Worm (Caenorhabditis elegans) whole organism, L1 larva: ENCODE results near the gene cee-1.

Experiments used
- alr-1 ChIP-seq: fragments of 200-800 bp; sonication (Bioruptor generic); optimal IDR thresholded peaks from 2 replicates; lab custom pipeline; 2018; ENCODE audit warnings: borderline replicate concordance, mild to moderate bottlenecking, missing genetic modification characterization, missing compliant biosample characterization
- aly-2 ChIP-seq: fragments of 150-350 bp; optimal IDR thresholded peaks from 2 replicates; lab custom pipeline; 2014; ENCODE audit warnings: missing biosample characterization, missing genetic modification characterization
- ama-1 ChIP-seq: fragments of 150-350 bp; optimal IDR thresholded peaks from 2 replicates; lab custom pipeline; 2014
- ceh-82 ChIP-seq, 3 experiments: fragments of 150-350 bp in 1 of 3; sonication (generic microtip) in 2 of 3; optimal IDR thresholded peaks; 2 replicates each; lab custom pipeline; 2014 to 2017; ENCODE audit warnings: missing biosample characterization in 3 of 3, missing genetic modification characterization in 3 of 3
- ceh-88 ChIP-seq: fragments of 200-800 bp; sonication (Bioruptor generic); IDR thresholded peaks from 2 replicates; pipeline ENCODE4 v1.3.6; 2022; ENCODE audit warnings: missing genetic modification characterization, missing compliant biosample characterization
- ces-1 ChIP-seq: fragments of 150-350 bp; optimal IDR thresholded peaks from 2 replicates; lab custom pipeline; 2014; ENCODE audit warnings: missing biosample characterization, missing genetic modification reagents, missing genetic modification characterization
- dpl-1 ChIP-seq, 3 experiments: fragments of 150-350 bp in 2 of 3; sonication (generic microtip) in 1 of 3; optimal IDR thresholded peaks; 2 replicates each; lab custom pipeline; 2014 to 2017; ENCODE audit warnings: missing biosample characterization in 3 of 3, missing genetic modification characterization in 3 of 3, missing genetic modification reagents in 3 of 3
- dsc-1 ChIP-seq: sonication (generic microtip); optimal IDR thresholded peaks from 2 replicates; lab custom pipeline; 2016; ENCODE audit warnings: mild to moderate bottlenecking, missing genetic modification characterization, missing compliant biosample characterization
- efl-1 ChIP-seq, 4 experiments: fragments of 150-350 bp; optimal IDR thresholded peaks in 3 of 4; peaks in 1 of 4; 1 replicate in 1 of 4; 2 replicates in 3 of 4; lab custom pipeline; 2014; ENCODE audit warnings: missing biosample characterization in 2 of 4, missing genetic modification characterization in 2 of 4, missing genetic modification reagents in 2 of 4
- egl-13 ChIP-seq: sonication (generic microtip); optimal IDR thresholded peaks from 2 replicates; lab custom pipeline; 2016; ENCODE audit warnings: missing genotype, missing genetic modification reagents, missing genetic modification characterization, missing compliant biosample characterization
- fkh-10 ChIP-seq: sonication (generic microtip); optimal IDR thresholded peaks from 2 replicates; lab custom pipeline; 2017; ENCODE audit warnings: missing biosample characterization, missing genetic modification reagents, missing genetic modification characterization
- fkh-8 ChIP-seq: sonication (generic microtip); optimal IDR thresholded peaks from 2 replicates; lab custom pipeline; 2016; ENCODE audit warnings: mild to moderate bottlenecking, missing genetic modification characterization, missing compliant biosample characterization
- grh-1 ChIP-seq: fragments of 200-800 bp; sonication (Bioruptor generic); IDR thresholded peaks from 2 replicates; pipeline ENCODE4 v1.3.6; 2022; ENCODE audit warnings: missing genetic modification reagents, missing genetic modification characterization, missing compliant biosample characterization
- hlh-17 ChIP-seq: fragments of 200-800 bp; sonication (Bioruptor generic); optimal IDR thresholded peaks from 2 replicates; lab custom pipeline; 2018; ENCODE audit warnings: missing genetic modification characterization, mild to moderate bottlenecking, missing compliant biosample characterization, moderate library complexity, borderline replicate concordance
- lin-14 ChIP-seq: fragments of 200-800 bp; sonication (Bioruptor generic); optimal IDR thresholded peaks from 2 replicates; lab custom pipeline; 2018; ENCODE audit warnings: mild to moderate bottlenecking, missing genetic modification characterization, moderate library complexity, missing compliant biosample characterization
- lin-35 ChIP-seq, 2 experiments: fragments of 150-350 bp; optimal IDR thresholded peaks; 2 replicates each; lab custom pipeline; 2014; ENCODE audit warnings: missing biosample characterization in 2 of 2, missing genetic modification characterization in 2 of 2, missing genetic modification reagents in 2 of 2
- lsy-2 ChIP-seq, 2 experiments: fragments of 150-350 bp; optimal IDR thresholded peaks; 2 replicates each; lab custom pipeline; 2014; ENCODE audit warnings: missing biosample characterization in 2 of 2, missing genetic modification characterization in 2 of 2
- mab-9 ChIP-seq: fragments of 200-800 bp; sonication (Bioruptor generic); IDR thresholded peaks from 2 replicates; pipeline ENCODE4 v1.3.6; 2022; ENCODE audit warnings: missing genetic modification reagents, missing genetic modification characterization, missing compliant biosample characterization
- nhr-11 ChIP-seq: fragments of 150-350 bp; optimal IDR thresholded peaks from 2 replicates; lab custom pipeline; 2014; ENCODE audit warnings: missing biosample characterization, missing genetic modification characterization
- nhr-19 ChIP-seq: fragments of 200-800 bp; sonication (Bioruptor generic); conservative IDR thresholded peaks from 2 replicates; pipeline ENCODE4 v1.3.6; 2022; ENCODE audit warnings: missing genetic modification characterization, missing compliant biosample characterization
- nhr-20 ChIP-seq: sonication (generic microtip); optimal IDR thresholded peaks from 2 replicates; lab custom pipeline; 2016; ENCODE audit warnings: mild to moderate bottlenecking, missing genetic modification characterization, missing compliant biosample characterization
- nhr-237 ChIP-seq: fragments of 150-350 bp; optimal IDR thresholded peaks from 2 replicates; lab custom pipeline; 2014; ENCODE audit warnings: missing biosample characterization, missing genetic modification characterization
- nhr-47 ChIP-seq: sonication (generic microtip); optimal IDR thresholded peaks from 2 replicates; lab custom pipeline; 2016; ENCODE audit warnings: mild to moderate bottlenecking, missing genetic modification characterization, moderate library complexity, missing compliant biosample characterization
- nhr-71 ChIP-seq: sonication (generic microtip); optimal IDR thresholded peaks from 2 replicates; lab custom pipeline; 2016; ENCODE audit warnings: mild to moderate bottlenecking, missing genetic modification characterization, moderate library complexity, missing compliant biosample characterization
- nhr-85 ChIP-seq: sonication (generic microtip); peaks from one replicate; lab custom pipeline; 2016; ENCODE audit warnings: missing genetic modification characterization, inconsistent platforms, missing compliant biosample characterization
- nhr-90 ChIP-seq: sonication (generic microtip); optimal IDR thresholded peaks from 2 replicates; lab custom pipeline; 2016; ENCODE audit warnings: mild to moderate bottlenecking, missing genetic modification characterization, missing compliant biosample characterization; ENCODE audit not compliant: poor library complexity
- snu-23 ChIP-seq: sonication (generic microtip); optimal IDR thresholded peaks from 2 replicates; lab custom pipeline; 2016; ENCODE audit warnings: missing genetic modification characterization, missing compliant biosample characterization
- sox-4 ChIP-seq: sonication (generic microtip); optimal IDR thresholded peaks from 2 replicates; lab custom pipeline; 2016; ENCODE audit warnings: missing genetic modification characterization, missing compliant biosample characterization
- sptf-1 ChIP-seq: fragments of 150-350 bp; optimal IDR thresholded peaks from 2 replicates; lab custom pipeline; 2014; ENCODE audit warnings: missing biosample characterization, missing genetic modification characterization
- swsn-7 ChIP-seq: sonication (generic microtip); optimal IDR thresholded peaks from 2 replicates; lab custom pipeline; 2016; ENCODE audit warnings: missing genetic modification characterization, missing compliant biosample characterization
- tbx-2 ChIP-seq: sonication (generic microtip); optimal IDR thresholded peaks from 2 replicates; lab custom pipeline; 2016; ENCODE audit warnings: missing genetic modification characterization, missing compliant biosample characterization
- unc-30 ChIP-seq: sonication (generic microtip); optimal IDR thresholded peaks from 2 replicates; lab custom pipeline; 2017; ENCODE audit warnings: missing biosample characterization, missing genetic modification characterization
- unc-98 ChIP-seq: fragments of 200-800 bp; sonication (Bioruptor generic); IDR thresholded peaks from 2 replicates; pipeline ENCODE4 v1.3.6; 2022; ENCODE audit warnings: missing genetic modification characterization, missing compliant biosample characterization
- ztf-4 ChIP-seq: fragments of 150-350 bp; optimal IDR thresholded peaks from 2 replicates; lab custom pipeline; 2014; ENCODE audit warnings: missing biosample characterization, missing genetic modification characterization

The cee-1 gene

ce11 chrIII:4920221-4920620 lies 7.7 kb downstream of the cee-1 start, which contains the start of gene ula-1:
Gene ula-1 (minus strand): TSS chrIII:4920321.
- no peak for TF ChIP-seq ceh-82 (tag; optimal IDR thresholded peaks at IDR 0.05; lab: Kevin White, UChicago)
- no peak for TF ChIP-seq unc-30 (tag; lab: Kevin White, UChicago)
- no peak for TF ChIP-seq fkh-10 (GFP tag; lab: Kevin White, UChicago)
- TF ChIP-seq egl-13: no peak
- no peak for TF ChIP-seq grh-1 (GFP tag; lab: Robert Waterston, UW)
- TF ChIP-seq ceh-88 (GFP tag; lab: Robert Waterston, UW): no peak
- TF ChIP-seq ces-1: no peak
- TF ChIP-seq ama-1 (lab: Kevin White, UChicago): no peak
- no peak for TF ChIP-seq ztf-4 (tag; lab: Kevin White, UChicago)
- TF ChIP-seq efl-1 (optimal IDR thresholded peaks at IDR 0.05; lab: Kevin White, UChicago): no peak
- no peak for TF ChIP-seq efl-1 (GFP tag; optimal IDR thresholded peaks at IDR 0.05 in 1 of 2; lab: Kevin White, UChicago)

ce11 chrIII:4922020-4922419 lies 9.5 kb downstream of the cee-1 start, which contains the start of gene mmab-1:
Gene mmab-1 (minus strand): TSS chrIII:4922114.
- TF ChIP-seq dsc-1 (peak; percentile 15), fkh-8 (tag; lab: Kevin White, UChicago) (peak; percentile 36), ceh-88 (GFP tag; lab: Robert Waterston, UW) (peak; percentile 8; the same call in 1 of the 2 replicates), grh-1 (GFP tag; lab: Robert Waterston, UW) (peak; percentile 51), dpl-1 (GFP tag; optimal IDR thresholded peaks at IDR 0.05; lab: Kevin White, UChicago) (peak in 1 of 3 experiments; percentile 11), nhr-20 (tag; lab: Kevin White, UChicago) (peak; percentile 18), nhr-90 (tag; lab: Kevin White, UChicago) (peak; percentile 60), nhr-71 (tag; lab: Kevin White, UChicago) (peak; percentile 59), tbx-2 (tag; lab: Kevin White, UChicago) (peak; percentile 4), snu-23 (peak; percentile 36), swsn-7 (tag; lab: Kevin White, UChicago) (peak; percentile 19), lin-35 (GFP tag; optimal IDR thresholded peaks at IDR 0.05; lab: Kevin White, UChicago) (peak in 1 of 2 experiments; percentile 8), nhr-19 (GFP tag; lab: Robert Waterston, UW) (peak; percentile 66), lsy-2 (tag; optimal IDR thresholded peaks at IDR 0.05; lab: Kevin White, UChicago) (peak in 1 of 2 experiments; percentile 18), nhr-47 (tag; lab: Kevin White, UChicago) (peak; percentile 57), efl-1 (optimal IDR thresholded peaks at IDR 0.05; lab: Kevin White, UChicago) (peak; percentile 15 to 30), efl-1 (GFP tag; optimal IDR thresholded peaks at IDR 0.05 in 1 of 2; lab: Kevin White, UChicago) (peak in 1 of 2 experiments; percentile 91)

ce11 chrIII:4924134-4924533 lies 11.6 kb downstream of the cee-1 start:
- TF ChIP-seq nhr-11 (tag; lab: Kevin White, UChicago): no peak
- TF ChIP-seq nhr-71 (tag; lab: Kevin White, UChicago): no peak
- TF ChIP-seq ceh-82 (tag; optimal IDR thresholded peaks at IDR 0.05; lab: Kevin White, UChicago): no peak
- TF ChIP-seq unc-30 (tag; lab: Kevin White, UChicago): no peak
- no peak for TF ChIP-seq lin-14 (GFP tag; lab: Kevin White, UChicago)
- no peak for TF ChIP-seq efl-1 (optimal IDR thresholded peaks at IDR 0.05; lab: Kevin White, UChicago)
- no peak for TF ChIP-seq efl-1 (GFP tag; optimal IDR thresholded peaks at IDR 0.05 in 1 of 2; lab: Kevin White, UChicago)
- TF ChIP-seq ztf-4 (tag; lab: Kevin White, UChicago): no peak
- no peak for TF ChIP-seq sox-4 (tag; lab: Kevin White, UChicago)
- no peak for TF ChIP-seq mab-9 (GFP tag; lab: Robert Waterston, UW)
- no peak for TF ChIP-seq nhr-237
- no peak for TF ChIP-seq unc-98 (GFP tag; lab: Robert Waterston, UW)
- no peak for TF ChIP-seq nhr-85 (tag; lab: Kevin White, UChicago)
- no peak for TF ChIP-seq alr-1
- no peak for TF ChIP-seq aly-2 (tag; lab: Kevin White, UChicago)
- TF ChIP-seq sptf-1 (tag; lab: Kevin White, UChicago): no peak
- TF ChIP-seq hlh-17 (GFP tag; lab: Kevin White, UChicago): no peak
